Worm (Caenorhabditis elegans): ENCODE data around the gene acs-5.

DNA sequence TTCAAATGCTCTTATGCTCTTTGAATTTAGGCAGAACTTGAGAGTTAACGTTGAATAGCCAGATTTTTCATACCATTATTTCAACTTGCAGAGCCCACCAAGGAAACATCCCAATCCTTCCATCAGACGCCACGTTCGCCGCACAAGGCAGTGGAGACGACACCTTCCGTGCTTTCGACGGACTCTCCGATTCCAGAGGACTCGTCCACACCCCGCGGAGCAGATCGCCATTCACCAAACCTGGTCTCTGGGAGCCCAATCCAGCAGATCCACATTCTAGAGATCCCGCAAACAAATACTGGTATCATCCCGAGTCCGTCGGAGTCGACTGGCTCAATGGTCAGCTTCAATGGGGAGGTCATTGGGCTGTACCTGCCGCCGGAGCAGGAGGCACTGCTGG is 36.7 kb upstream of the acs-5 start:
- TF ChIP-seq ztf-11 (tag; optimal IDR thresholded peaks at IDR 0.05) = no peak
- no peak for TF ChIP-seq daf-12 (tag; optimal IDR thresholded peaks at IDR 0.05)
- TF ChIP-seq ama-1 (optimal IDR thresholded peaks at IDR 0.05) = no peak
- no peak for TF ChIP-seq D1046.2 (GFP tag; IDR thresholded peaks at IDR 0.05)
- no peak for TF ChIP-seq nhr-102 (tag; optimal IDR thresholded peaks at IDR 0.05)

All from whole organism, L4 larva.